Worm (Caenorhabditis elegans) whole organism, late embryonic: ENCODE results near the gene M106.7.

Experiments used
- ama-1 ChIP-seq: fragments of 150-350 bp; optimal IDR thresholded peaks from 2 replicates; lab custom pipeline; 2014
- ceh-19 ChIP-seq: fragments of 200-800 bp; sonication (Bioruptor generic); optimal IDR thresholded peaks from 2 replicates; lab custom pipeline; 2018; ENCODE audit warnings: mild to moderate bottlenecking, missing genetic modification characterization, missing compliant biosample characterization
- fax-1 ChIP-seq: sonication (generic microtip); optimal IDR thresholded peaks from 2 replicates; lab custom pipeline; 2016; ENCODE audit warnings: missing genotype, missing genetic modification characterization, missing compliant biosample characterization
- hlh-13 ChIP-seq: fragments of 200-800 bp; sonication (Bioruptor generic); optimal IDR thresholded peaks from 2 replicates; lab custom pipeline; 2018; ENCODE audit warnings: mild to moderate bottlenecking, missing genetic modification characterization, missing compliant biosample characterization
- hlh-30 ChIP-seq: sonication (generic microtip); optimal IDR thresholded peaks from 2 replicates; lab custom pipeline; 2017; ENCODE audit warnings: antibody characterized with exemption, missing genetic modification characterization, missing compliant biosample characterization; ENCODE audit not compliant: insufficient read depth
- hlh-6 ChIP-seq: sonication (generic microtip); optimal IDR thresholded peaks from 2 replicates; lab custom pipeline; 2016; ENCODE audit warnings: missing genotype, missing genetic modification characterization, missing compliant biosample characterization
- lin-11 ChIP-seq: fragments of 200-800 bp; sonication (Bioruptor generic); optimal IDR thresholded peaks from 2 replicates; lab custom pipeline; 2018; ENCODE audit warnings: mild to moderate bottlenecking, missing genetic modification characterization, missing compliant biosample characterization
- nfya-1 ChIP-seq: sonication (generic microtip); optimal IDR thresholded peaks from 2 replicates; lab custom pipeline; 2017; ENCODE audit warnings: missing genetic modification characterization, mild to moderate bottlenecking, missing compliant biosample characterization, antibody characterized with exemption, moderate library complexity
- nhr-11 ChIP-seq: fragments of 150-350 bp; optimal IDR thresholded peaks from 2 replicates; lab custom pipeline; 2014; ENCODE audit warnings: missing biosample characterization, missing genetic modification characterization
- odd-2 ChIP-seq: sonication (generic microtip); optimal IDR thresholded peaks from 2 replicates; lab custom pipeline; 2017; ENCODE audit warnings: antibody characterized with exemption, mild to moderate bottlenecking, missing genetic modification characterization, missing compliant biosample characterization
- sox-2 ChIP-seq: fragments of 200-800 bp; sonication (Bioruptor generic); IDR thresholded peaks from 2 replicates; pipeline ENCODE4 v1.3.6; 2022; ENCODE audit warnings: missing genetic modification reagents, missing genetic modification characterization, missing compliant biosample characterization
- syd-9 ChIP-seq: sonication (generic microtip); optimal IDR thresholded peaks from 2 replicates; lab custom pipeline; 2016; ENCODE audit warnings: mild to moderate bottlenecking, missing genetic modification characterization, moderate library complexity, missing compliant biosample characterization

DNA sequence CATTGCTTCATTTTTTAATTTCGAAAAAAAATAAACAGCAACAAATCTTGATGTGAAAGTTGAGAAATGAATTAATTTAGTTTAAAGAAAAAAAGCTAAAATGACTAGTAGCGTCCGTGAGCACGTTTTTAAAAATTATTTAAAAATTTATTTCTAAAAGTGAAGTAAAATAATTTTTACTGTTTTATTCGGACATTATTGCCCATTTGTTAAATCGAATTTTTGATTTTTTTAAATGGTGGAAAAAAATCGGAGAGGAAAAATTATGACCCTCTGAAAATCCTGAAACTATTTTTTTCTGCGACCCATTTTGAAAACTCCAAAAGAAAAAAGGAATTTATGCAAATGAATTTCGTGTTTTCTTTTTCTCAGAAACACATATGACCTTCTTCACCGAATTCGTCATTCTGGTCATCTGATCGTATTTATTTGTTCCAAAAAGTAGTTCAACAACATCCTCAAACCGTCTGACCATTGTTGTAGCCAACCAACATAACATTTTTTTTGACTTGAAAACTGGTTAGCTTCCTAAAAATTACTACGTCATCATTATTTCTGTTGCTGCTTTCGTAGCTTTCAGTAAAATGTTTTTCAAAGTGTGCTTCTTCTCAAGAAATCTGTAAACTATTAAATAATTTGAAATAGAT, 29.0 kb upstream of the M106.7 start, which contains the start of gene F44F4.3:
- TF ChIP-seq nfya-1 (tag; lab: Kevin White, UChicago) (no peak), hlh-6 (tag; lab: Kevin White, UChicago) (no peak), fax-1 (tag; lab: Kevin White, UChicago) (no peak), hlh-13 (GFP tag; lab: Kevin White, UChicago) (no peak), hlh-30 (tag; lab: Kevin White, UChicago) (no peak), nhr-11 (tag; lab: Kevin White, UChicago) (no peak), syd-9 (tag; lab: Kevin White, UChicago) (no peak), lin-11 (tag; lab: Kevin White, UChicago) (no peak), sox-2 (GFP tag; lab: Robert Waterston, UW) (no peak), odd-2 (tag; lab: Kevin White, UChicago) (no peak), ama-1 (lab: Kevin White, UChicago) (no peak), ceh-19 (GFP tag; lab: Kevin White, UChicago) (no peak)
